Fruit fly (Drosophila melanogaster): ENCODE data around the gene CG15484.

The CG15484 gene

dm6 chr2L:12719712-12720429 is 12.4 kb upstream of the CG15484 start:
- TF ChIP-seq Snoo (tag; optimal IDR thresholded peaks at IDR 0.05): no peak
- no peak for TF ChIP-seq rn (GFP tag; IDR thresholded peaks at IDR 0.05)
- TF ChIP-seq gl (tag; optimal IDR thresholded peaks at IDR 0.05): peak; percentile 32
- no peak for TF ChIP-seq CG34367 (tag; optimal IDR thresholded peaks at IDR 0.05)
- no peak for TF ChIP-seq Pif1A (GFP tag; optimal IDR thresholded peaks at IDR 0.05)
- no peak for TF ChIP-seq D1 (tag; optimal IDR thresholded peaks at IDR 0.05)
- TF ChIP-seq EcR (GFP tag; optimal IDR thresholded peaks at IDR 0.05): peak; percentile 49
- no peak for TF ChIP-seq CG15710 (tag; optimal IDR thresholded peaks at IDR 0.05)
- TF ChIP-seq CG32121 (GFP tag; IDR thresholded peaks at IDR 0.05): 0 out of 2 replicates have a peak, but pooled peaks have one; percentile 12
- TF ChIP-seq CG9948 (tag; optimal IDR thresholded peaks at IDR 0.05): no peak
- no peak for TF ChIP-seq CG17806 (tag; optimal IDR thresholded peaks at IDR 0.05)
- TF ChIP-seq fd96Ca (GFP tag; IDR thresholded peaks at IDR 0.05): no peak
- no peak for TF ChIP-seq Pif1B (GFP tag; optimal IDR thresholded peaks at IDR 0.05)
- TF ChIP-seq CG10348 (GFP tag; IDR thresholded peaks at IDR 0.05): no peak
- TF ChIP-seq CG8301 (tag; optimal IDR thresholded peaks at IDR 0.05): no peak
- TF ChIP-seq CG4496 (GFP tag; IDR thresholded peaks at IDR 0.05): peak; percentile 30; the same call in 2 of the 3 replicates
- TF ChIP-seq Ets98B (GFP tag; IDR thresholded peaks at IDR 0.05): no peak; the same call in 1 of the 2 replicates
- TF ChIP-seq CG13204 (GFP tag; optimal IDR thresholded peaks at IDR 0.05): no peak

DNA sequence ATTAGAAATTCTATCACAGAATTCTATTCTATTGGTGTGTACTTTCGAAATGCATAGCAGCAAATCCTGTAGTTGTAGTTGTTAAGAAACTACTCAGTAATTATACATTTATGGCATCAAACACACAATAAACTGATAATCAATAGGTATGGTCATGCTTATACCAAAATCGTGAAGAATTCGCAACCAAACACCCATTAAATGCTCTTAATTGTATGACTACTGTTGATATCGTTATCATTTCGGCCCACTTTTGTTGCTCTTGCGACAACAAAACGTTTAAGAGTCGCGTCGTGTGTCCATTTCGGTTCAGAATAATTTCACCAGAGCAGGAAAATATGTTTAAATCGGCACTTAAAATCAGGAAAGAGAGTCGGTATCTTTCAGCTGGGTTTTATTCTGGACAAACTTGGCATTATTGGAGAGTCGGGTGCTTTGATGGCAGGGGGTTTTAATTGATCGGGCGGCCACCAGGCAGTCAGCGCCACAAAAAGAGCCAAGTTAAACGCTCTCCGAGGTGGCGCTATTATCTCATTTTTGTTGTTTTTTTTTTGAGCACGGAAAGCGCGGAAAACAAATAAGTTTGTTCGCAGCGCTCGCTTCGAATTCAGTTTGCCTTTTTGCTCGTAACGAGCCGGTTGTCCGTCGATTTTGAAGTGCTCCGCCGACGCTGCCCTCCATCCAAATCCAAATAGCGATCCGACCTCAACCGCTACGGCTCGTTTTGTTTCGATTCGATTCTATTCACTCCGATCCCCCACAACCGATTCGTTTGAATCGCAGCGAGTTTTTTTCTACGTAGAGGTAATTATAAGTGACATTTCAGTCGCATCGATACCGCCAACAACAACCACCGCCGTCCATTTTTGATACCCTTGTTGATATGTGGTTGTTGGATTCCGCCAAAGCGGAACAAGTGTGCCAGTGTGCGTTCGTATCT is 11.2 kb upstream of the CG15484 start, which contains the start of gene MRP:
TSS of gene MRP (plus strand) at position 609 of the 940 bp plus-strand sequence.
- TF ChIP-seq Ets98B (GFP tag; IDR thresholded peaks at IDR 0.05): peak; percentile 53
- no peak for TF ChIP-seq gl (tag; optimal IDR thresholded peaks at IDR 0.05)
- TF ChIP-seq CG15710 (tag; optimal IDR thresholded peaks at IDR 0.05): no peak
- TF ChIP-seq fd96Ca (GFP tag; IDR thresholded peaks at IDR 0.05): peak; percentile 52; the same call in 2 of the 3 replicates
- TF ChIP-seq CG14655 (GFP tag; optimal IDR thresholded peaks at IDR 0.05): no peak
- no peak for TF ChIP-seq EcR (GFP tag; optimal IDR thresholded peaks at IDR 0.05)
- no peak for TF ChIP-seq CG8301 (tag; optimal IDR thresholded peaks at IDR 0.05)
- TF ChIP-seq CG13204 (GFP tag; optimal IDR thresholded peaks at IDR 0.05): no peak
- TF ChIP-seq CG34367 (tag; optimal IDR thresholded peaks at IDR 0.05): no peak
- peak; percentile 54; the same call in 1 of the 2 replicates for TF ChIP-seq CG32121 (GFP tag; IDR thresholded peaks at IDR 0.05)
- no peak for TF ChIP-seq Snoo (tag; optimal IDR thresholded peaks at IDR 0.05)
- no peak for TF ChIP-seq D1 (tag; optimal IDR thresholded peaks at IDR 0.05)
- TF ChIP-seq Pif1A (GFP tag; optimal IDR thresholded peaks at IDR 0.05): no peak
- peak; percentile 44; the same call in 1 of the 3 replicates for TF ChIP-seq CG4496 (GFP tag; IDR thresholded peaks at IDR 0.05)

dm6 chr2L:12712852-12713251 is 5.3 kb upstream of the CG15484 start, which contains the start of gene CG5787:
Gene CG5787 (minus strand): TSS chr2L:12712952.
- TF ChIP-seq Pif1A (GFP tag; optimal IDR thresholded peaks at IDR 0.05): no peak
- TF ChIP-seq Pif1B (GFP tag; optimal IDR thresholded peaks at IDR 0.05): no peak

dm6 chr2L:12712255-12712654 is 4.7 kb upstream of the CG15484 start:
- no peak for TF ChIP-seq CG8159 (tag; optimal IDR thresholded peaks at IDR 0.05)

DNA sequence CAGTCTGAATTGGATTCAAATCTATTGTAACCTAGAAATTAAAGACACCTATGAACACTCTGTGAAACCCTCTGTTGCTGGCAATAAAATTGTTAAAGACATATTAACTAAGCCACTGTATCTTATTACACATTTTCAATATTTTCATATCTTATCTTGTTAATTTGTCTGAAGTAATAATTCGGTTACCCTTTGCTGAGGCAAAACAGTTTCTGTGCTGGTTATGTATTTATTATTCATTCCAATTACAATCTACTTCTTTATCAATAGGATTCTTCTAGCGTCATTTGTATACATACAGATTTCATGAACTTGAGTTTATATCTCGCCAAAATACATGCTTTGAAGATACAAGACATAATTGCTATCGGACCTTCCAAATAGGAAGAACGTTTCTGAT is 1.1 kb upstream of the CG15484 start:
- TF ChIP-seq CG4496 (GFP tag; IDR thresholded peaks at IDR 0.05): no peak
- no peak for TF ChIP-seq CG9948 (tag; optimal IDR thresholded peaks at IDR 0.05)
- no peak for TF ChIP-seq CG13204 (GFP tag; optimal IDR thresholded peaks at IDR 0.05)
- no peak for TF ChIP-seq rn (GFP tag; IDR thresholded peaks at IDR 0.05)
- TF ChIP-seq D1 (tag; optimal IDR thresholded peaks at IDR 0.05): no peak
- TF ChIP-seq CG8159 (tag; optimal IDR thresholded peaks at IDR 0.05): no peak
- TF ChIP-seq Pif1A (GFP tag; optimal IDR thresholded peaks at IDR 0.05): no peak
- no peak for TF ChIP-seq fd96Ca (GFP tag; IDR thresholded peaks at IDR 0.05)
- no peak for TF ChIP-seq CG8301 (tag; optimal IDR thresholded peaks at IDR 0.05)
- TF ChIP-seq EcR (GFP tag; optimal IDR thresholded peaks at IDR 0.05): no peak
- TF ChIP-seq CG15710 (tag; optimal IDR thresholded peaks at IDR 0.05): no peak
- no peak for TF ChIP-seq gl (tag; optimal IDR thresholded peaks at IDR 0.05)
- TF ChIP-seq CG10348 (GFP tag; IDR thresholded peaks at IDR 0.05): no peak
- no peak for TF ChIP-seq CG32121 (GFP tag; IDR thresholded peaks at IDR 0.05)
- TF ChIP-seq CG34367 (tag; optimal IDR thresholded peaks at IDR 0.05): no peak
- no peak for TF ChIP-seq CG12605 (GFP tag; IDR thresholded peaks at IDR 0.05)
- no peak for TF ChIP-seq CG17806 (tag; optimal IDR thresholded peaks at IDR 0.05)

DNA sequence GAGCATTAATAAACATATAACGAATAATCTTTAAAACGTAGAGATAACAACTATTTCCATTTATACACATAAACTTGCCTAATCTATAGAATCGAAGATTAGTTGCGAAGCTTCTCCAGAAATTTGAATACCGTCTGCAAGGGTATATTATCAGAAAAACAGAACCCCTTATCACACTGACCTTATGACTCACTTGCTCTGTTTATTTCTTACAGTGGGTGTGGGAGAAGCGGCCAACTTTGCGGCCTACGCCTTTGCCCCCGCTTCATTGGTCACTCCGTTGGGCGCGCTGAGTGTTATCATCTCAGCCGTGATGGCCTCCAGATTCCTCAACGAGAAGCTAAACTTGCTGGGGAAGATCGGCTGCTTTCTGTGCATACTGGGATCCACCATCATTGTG is 2.1 kb downstream of the CG15484 start:
- TF ChIP-seq fd96Ca (GFP tag; IDR thresholded peaks at IDR 0.05) (no peak), Snoo (tag; optimal IDR thresholded peaks at IDR 0.05) (no peak), CG10348 (GFP tag; IDR thresholded peaks at IDR 0.05) (no peak), CG34367 (tag; optimal IDR thresholded peaks at IDR 0.05) (no peak), CG15710 (tag; optimal IDR thresholded peaks at IDR 0.05) (no peak), CG8301 (tag; optimal IDR thresholded peaks at IDR 0.05) (no peak), Pif1A (GFP tag; optimal IDR thresholded peaks at IDR 0.05) (no peak), CG4496 (GFP tag; IDR thresholded peaks at IDR 0.05) (no peak)
